Fruit fly (Drosophila melanogaster) whole organism, embryonic: ENCODE measurements around the gene Inx7.
A peak's percentile ranks its signal among the peaks of the same experiment; 100 is the strongest.

Experiments used
- Adf1 ChIP-seq: fragments of 200-800 bp; sonication (Bioruptor generic); IDR thresholded peaks from 2 replicates; pipeline ENCODE4 v1.3.6; 2022; ENCODE audit warnings: missing biosample characterization, missing genetic modification characterization
- C15 ChIP-seq: fragments of 200-800 bp; sonication (Bioruptor generic); IDR thresholded peaks from 3 replicates; pipeline ENCODE4 v1.3.6; 2022; ENCODE audit warnings: missing biosample characterization, missing genetic modification characterization
- CG10209 ChIP-seq: fragments of 200-800 bp; sonication (Bioruptor generic); optimal IDR thresholded peaks from 3 replicates; lab custom pipeline; 2017; ENCODE audit warnings: missing biosample characterization, mild to moderate bottlenecking, missing genetic modification characterization, missing genetic modification reagents
- CG10565 ChIP-seq: fragments of 200-800 bp; sonication (Bioruptor generic); optimal IDR thresholded peaks from 3 replicates; lab custom pipeline; 2016; ENCODE audit warnings: missing biosample characterization, mild to moderate bottlenecking, missing genetic modification characterization
- CG11093 ChIP-seq: fragments of 200-800 bp; sonication (Bioruptor generic); IDR thresholded peaks from 3 replicates; pipeline ENCODE4 v1.3.6; 2022; ENCODE audit warnings: missing biosample characterization, missing genetic modification characterization
- CG11560 ChIP-seq: fragments of 200-800 bp; sonication (Bioruptor generic); IDR thresholded peaks from 3 replicates; pipeline ENCODE4 v1.3.6; 2022; ENCODE audit warnings: missing biosample characterization, missing genetic modification characterization
- CG14050 ChIP-seq: fragments of 200-800 bp; sonication (Bioruptor generic); IDR thresholded peaks from 3 replicates; pipeline ENCODE4 v1.3.6; 2022; ENCODE audit warnings: missing biosample characterization, missing genetic modification characterization
- CG1529 ChIP-seq: fragments of 200-800 bp; sonication (Bioruptor generic); optimal IDR thresholded peaks from 3 replicates; lab custom pipeline; 2018; ENCODE audit warnings: missing biosample characterization, missing genetic modification characterization
- CG15479 ChIP-seq: fragments of 200-800 bp; sonication (Bioruptor generic); optimal IDR thresholded peaks from 3 replicates; lab custom pipeline; 2019; ENCODE audit warnings: missing biosample characterization, mild to moderate bottlenecking, missing genetic modification characterization, moderate library complexity
- CG1647 ChIP-seq: fragments of 200-800 bp; sonication (Bioruptor generic); optimal IDR thresholded peaks from 3 replicates; lab custom pipeline; 2016; ENCODE audit warnings: missing biosample characterization, missing genetic modification characterization
- CG17802 ChIP-seq: fragments of 200-800 bp; sonication (Bioruptor generic); optimal IDR thresholded peaks from 2 replicates; lab custom pipeline; 2018; ENCODE audit warnings: missing biosample characterization, mild to moderate bottlenecking, missing genetic modification characterization, moderate library complexity
- CG18262 ChIP-seq: fragments of 200-800 bp; optimal IDR thresholded peaks from 3 replicates; lab custom pipeline; 2019; ENCODE audit warnings: missing biosample characterization, mild to moderate bottlenecking, missing genetic modification characterization, moderate library complexity
- CG18599 ChIP-seq: fragments of 200-800 bp; sonication (Bioruptor generic); optimal IDR thresholded peaks from 3 replicates; lab custom pipeline; 2017; ENCODE audit warnings: missing biosample characterization, missing genetic modification characterization, mild to moderate bottlenecking, moderate library complexity, missing genetic modification reagents
- CG18764 ChIP-seq: fragments of 200-800 bp; sonication (Bioruptor generic); optimal IDR thresholded peaks from 3 replicates; lab custom pipeline; 2016; ENCODE audit warnings: missing biosample characterization, missing genetic modification characterization
- CG2120 ChIP-seq: fragments of 200-800 bp; sonication (Bioruptor generic); optimal IDR thresholded peaks from 3 replicates; lab custom pipeline; 2016; ENCODE audit warnings: missing biosample characterization, missing genetic modification characterization
- CG3065 ChIP-seq: fragments of 200-800 bp; sonication (Bioruptor generic); optimal IDR thresholded peaks from 2 replicates; lab custom pipeline; 2016; ENCODE audit warnings: missing biosample characterization, missing genetic modification characterization
- CG31224 ChIP-seq: fragments of 200-800 bp; sonication (Bioruptor generic); IDR thresholded peaks from 2 replicates; pipeline ENCODE4 v1.3.6; 2022; ENCODE audit warnings: missing biosample characterization, missing genetic modification characterization
- CG31365 ChIP-seq: fragments of 200-800 bp; sonication (Bioruptor generic); optimal IDR thresholded peaks from 2 replicates; lab custom pipeline; 2018; ENCODE audit warnings: missing biosample characterization, mild to moderate bottlenecking, missing genetic modification characterization
- CG33213 ChIP-seq: fragments of 200-800 bp; sonication (Bioruptor generic); optimal IDR thresholded peaks from 3 replicates; lab custom pipeline; 2016; ENCODE audit warnings: missing biosample characterization, missing genetic modification characterization
- CG3726 ChIP-seq: fragments of 200-800 bp; sonication (Bioruptor generic); IDR thresholded peaks from 3 replicates; pipeline ENCODE4, ENCODE4 v1.3.6; 2022; ENCODE audit warnings: missing biosample characterization, missing genetic modification characterization
- CG8359 ChIP-seq: fragments of 200-800 bp; sonication (Bioruptor generic); optimal IDR thresholded peaks from 2 replicates; lab custom pipeline; 2017; ENCODE audit warnings: missing biosample characterization, mild to moderate bottlenecking, missing genetic modification characterization, borderline replicate concordance
- Dp ChIP-seq: fragments of 200-800 bp; sonication (Bioruptor generic); optimal IDR thresholded peaks from 2 replicates; lab custom pipeline; 2018; ENCODE audit warnings: missing biosample characterization, mild to moderate bottlenecking, missing genetic modification characterization, moderate library complexity
- H2.0 ChIP-seq: fragments of 200-800 bp; sonication (Bioruptor generic); IDR thresholded peaks from 2 replicates; pipeline ENCODE4 v1.3.6; 2022; ENCODE audit warnings: missing biosample characterization, missing genetic modification characterization
- Hr39 ChIP-seq: fragments of >200 bp; optimal IDR thresholded peaks from 2 replicates; lab custom pipeline; 2017
- Hr51 ChIP-seq, 2 experiments: fragments of 200-800 bp; sonication (Bioruptor generic); optimal IDR thresholded peaks; 2 replicates in 1 of 2; 3 replicates in 1 of 2; lab custom pipeline; 2016 to 2018; ENCODE audit warnings: missing biosample characterization in 2 of 2, missing genetic modification characterization in 2 of 2, mild to moderate bottlenecking in 1 of 2, moderate library complexity in 1 of 2
- Mad ChIP-seq: fragments of 200-800 bp; sonication (Bioruptor generic); optimal IDR thresholded peaks from 2 replicates; lab custom pipeline; 2016; ENCODE audit warnings: missing biosample characterization, missing genetic modification characterization
- Med ChIP-seq: fragments of 200-800 bp; sonication (Bioruptor generic); peaks from one replicate; lab custom pipeline; 2016; ENCODE audit warnings: missing biosample characterization, missing genetic modification characterization, mild to moderate bottlenecking, inconsistent platforms, moderate library complexity
- Meics ChIP-seq: fragments of 200-800 bp; sonication (Bioruptor generic); optimal IDR thresholded peaks from 2 replicates; lab custom pipeline; 2017; ENCODE audit warnings: missing biosample characterization, mild to moderate bottlenecking, missing genetic modification characterization
- Ravus ChIP-seq: fragments of 200-800 bp; sonication (Bioruptor generic); IDR thresholded peaks from 2 replicates; pipeline ENCODE4 v1.3.6; 2022; ENCODE audit warnings: missing biosample characterization, missing genetic modification characterization
- TFAM ChIP-seq: fragments of 200-800 bp; sonication (Bioruptor generic); optimal IDR thresholded peaks from 2 replicates; lab custom pipeline; 2017; ENCODE audit warnings: missing biosample characterization, missing genetic modification characterization, inconsistent platforms
- Xrp1 ChIP-seq: fragments of 200-800 bp; sonication (Bioruptor generic); IDR thresholded peaks from 2 replicates; pipeline ENCODE4 v1.3.6; 2022; ENCODE audit warnings: missing biosample characterization, missing genetic modification characterization
- ato ChIP-seq: fragments of 200-800 bp; sonication (Bioruptor generic); IDR thresholded peaks from 2 replicates; pipeline ENCODE4 v1.3.6; 2022; ENCODE audit warnings: missing biosample characterization, missing genetic modification characterization; ENCODE audit not compliant: partially characterized antibody
- bcd ChIP-seq: fragments of 200-800 bp; sonication (Bioruptor generic); optimal IDR thresholded peaks from 2 replicates; lab custom pipeline; 2017; ENCODE audit warnings: missing biosample characterization, mild to moderate bottlenecking, missing genetic modification characterization
- bowl ChIP-seq: fragments of 200-800 bp; sonication (Bioruptor generic); IDR thresholded peaks from 2 replicates; pipeline ENCODE4 v1.3.6; 2022; ENCODE audit warnings: missing biosample characterization, missing genetic modification characterization
- chif ChIP-seq, 2 experiments: fragments of 200-800 bp; sonication (Bioruptor generic); optimal IDR thresholded peaks; 3 replicates each; lab custom pipeline; 2016; ENCODE audit warnings: missing biosample characterization in 2 of 2, missing genetic modification characterization in 2 of 2
- disco-r ChIP-seq: fragments of 200-800 bp; sonication (Bioruptor generic); optimal IDR thresholded peaks from 2 replicates; lab custom pipeline; 2016; ENCODE audit warnings: missing biosample characterization, missing genetic modification characterization
- dmrt99B ChIP-seq: fragments of 200-800 bp; sonication (Bioruptor generic); optimal IDR thresholded peaks from 2 replicates; lab custom pipeline; 2018; ENCODE audit warnings: missing biosample characterization, mild to moderate bottlenecking, missing genetic modification characterization, moderate library complexity
- exex ChIP-seq: fragments of 200-800 bp; sonication (Bioruptor generic); optimal IDR thresholded peaks from 4 replicates; lab custom pipeline; 2018; ENCODE audit warnings: missing biosample characterization, mild to moderate bottlenecking, missing genetic modification characterization, moderate library complexity
- gcm2 ChIP-seq: fragments of 200-800 bp; sonication (Bioruptor generic); optimal IDR thresholded peaks from 2 replicates; lab custom pipeline; 2016; ENCODE audit warnings: missing biosample characterization, missing genetic modification characterization
- gem ChIP-seq: fragments of 200-800 bp; sonication (Bioruptor generic); optimal IDR thresholded peaks from 2 replicates; lab custom pipeline; 2019; ENCODE audit warnings: missing biosample characterization, mild to moderate bottlenecking, missing genetic modification characterization, moderate library complexity
- jing ChIP-seq: fragments of 200-800 bp; sonication (Bioruptor generic); optimal IDR thresholded peaks from 2 replicates; lab custom pipeline; 2018; ENCODE audit warnings: missing biosample characterization, mild to moderate bottlenecking, missing genetic modification characterization
- jumu ChIP-seq: fragments of 200-800 bp; sonication (Bioruptor generic); optimal IDR thresholded peaks from 3 replicates; lab custom pipeline; 2016; ENCODE audit warnings: missing biosample characterization, missing genetic modification characterization
- lab ChIP-seq: fragments of 200-800 bp; sonication (Bioruptor generic); optimal IDR thresholded peaks from 3 replicates; lab custom pipeline; 2017; ENCODE audit warnings: missing biosample characterization, missing genetic modification characterization, mild to moderate bottlenecking, moderate library complexity, missing genetic modification reagents
- nerfin-2 ChIP-seq: fragments of 200-800 bp; sonication (Bioruptor generic); IDR thresholded peaks from 2 replicates; pipeline ENCODE4 v1.3.6; 2022; ENCODE audit warnings: missing biosample characterization, missing genetic modification characterization; ENCODE audit not compliant: partially characterized antibody
- pzg ChIP-seq: fragments of 200-800 bp; sonication (Bioruptor generic); optimal IDR thresholded peaks from 3 replicates; lab custom pipeline; 2018; ENCODE audit warnings: missing biosample characterization, mild to moderate bottlenecking, missing genetic modification characterization, moderate library complexity
- sr ChIP-seq: fragments of 200-800 bp; sonication (Bioruptor generic); IDR thresholded peaks from 3 replicates; pipeline ENCODE4 v1.3.6; 2022; ENCODE audit warnings: missing biosample characterization, missing genetic modification characterization
- tx ChIP-seq: fragments of 200-800 bp; sonication (Bioruptor generic); optimal IDR thresholded peaks from 2 replicates; lab custom pipeline; 2016; ENCODE audit warnings: missing biosample characterization, missing genetic modification characterization
- unpg ChIP-seq: fragments of 200-800 bp; sonication (Bioruptor generic); optimal IDR thresholded peaks from 3 replicates; lab custom pipeline; 2018; ENCODE audit warnings: missing biosample characterization, mild to moderate bottlenecking, missing genetic modification characterization, moderate library complexity
- zen2 ChIP-seq: fragments of 200-800 bp; sonication (Bioruptor generic); IDR thresholded peaks from 3 replicates; pipeline ENCODE4 v1.3.6; 2022; ENCODE audit warnings: missing biosample characterization, missing genetic modification characterization; ENCODE audit not compliant: partially characterized antibody

The Inx7 gene

DNA sequence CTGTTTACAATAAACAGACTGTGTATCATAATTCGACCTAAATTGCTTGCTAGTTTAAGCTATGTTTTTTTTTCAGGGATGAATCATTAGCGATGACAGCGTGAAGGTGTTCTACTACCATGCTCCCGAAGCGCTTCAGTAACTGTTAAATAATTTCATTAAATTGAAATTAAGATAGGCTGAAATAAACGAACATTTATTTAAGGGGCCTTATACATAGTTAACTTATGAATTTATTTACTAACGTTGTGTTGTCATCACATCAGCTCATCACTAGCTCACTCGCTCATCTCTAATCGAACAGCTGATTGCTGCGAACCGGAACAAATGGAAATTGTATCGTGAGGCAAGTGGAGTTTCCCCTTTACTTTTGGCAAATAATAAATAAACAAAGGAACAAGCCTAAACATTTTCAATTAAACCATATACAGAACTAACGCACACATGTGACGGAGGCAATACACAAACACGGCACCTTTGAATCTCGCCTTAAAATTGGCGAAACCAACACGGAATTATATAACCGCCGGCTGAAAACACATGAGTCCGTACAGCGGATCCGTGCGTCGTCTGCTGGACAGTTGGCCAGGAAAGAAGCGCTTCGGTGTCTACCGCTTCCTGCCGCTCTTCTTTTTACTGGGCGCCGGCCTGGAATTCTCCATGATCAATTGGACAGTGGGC is 17.8 kb upstream of the Inx7 start, which contains the start of the genes cm, sloth1 and sloth2 (continued):
- peak; percentile 82 for TF ChIP-seq jumu (GFP tag; lab: Kevin White, UChicago)
- peak; percentile 79 to 88 for TF ChIP-seq chif (GFP tag; optimal IDR thresholded peaks at IDR 0.05; lab: Kevin White, UChicago)
- TF ChIP-seq CG17802 (tag; lab: Kevin White, UChicago) = peak; percentile 50
- peak; percentile 65; the same call in 2 of the 3 replicates for TF ChIP-seq CG3726 (GFP tag; lab: Robert Waterston, UW)
- TF ChIP-seq exex (tag; lab: Kevin White, UChicago) = peak; percentile 44
- TF ChIP-seq Med = peak; percentile 98
- no peak for TF ChIP-seq CG10565
- TF ChIP-seq lab (GFP tag; lab: Kevin White, UChicago) = peak; percentile 85
- TF ChIP-seq Hr51 (GFP tag; optimal IDR thresholded peaks at IDR 0.05; lab: Kevin White, UChicago) = peak; percentile 83 to 93
- TF ChIP-seq ato (GFP tag; lab: Robert Waterston, UW) = no peak
- peak; percentile 87 for TF ChIP-seq unpg (GFP tag; lab: Kevin White, UChicago)
- peak; percentile 59 for TF ChIP-seq CG1647 (GFP tag; lab: Kevin White, UChicago)
- TF ChIP-seq Xrp1 = peak; percentile 91
- no peak for TF ChIP-seq Dp (GFP tag; lab: Kevin White, UChicago)
- TF ChIP-seq dmrt99B = peak; percentile 80
- peak; percentile 76 for TF ChIP-seq bcd (GFP tag; lab: Kevin White, UChicago)
- no peak for TF ChIP-seq sr (GFP tag; lab: Robert Waterston, UW)
- TF ChIP-seq pzg = peak; percentile 53
- TF ChIP-seq jing (GFP tag; lab: Kevin White, UChicago) = peak; percentile 70
- peak; percentile 69 for TF ChIP-seq nerfin-2 (GFP tag; lab: Robert Waterston, UW)
- TF ChIP-seq CG31224 (GFP tag; lab: Robert Waterston, UW) = peak; percentile 72
- peak; percentile 66 for TF ChIP-seq CG3065
- peak; percentile 95 for TF ChIP-seq CG2120
- no peak for TF ChIP-seq CG15479 (GFP tag; lab: Kevin White, UChicago)
- TF ChIP-seq zen2 (GFP tag; lab: Robert Waterston, UW) = peak; percentile 74; the same call in 1 of the 3 replicates
- TF ChIP-seq H2.0 (GFP tag; lab: Robert Waterston, UW) = peak; percentile 87
- TF ChIP-seq CG11093 (GFP tag; lab: Robert Waterston, UW) = peak; percentile 68; the same call in 2 of the 3 replicates
- TF ChIP-seq CG1529 (GFP tag; lab: Kevin White, UChicago) = peak; percentile 53
- no peak for TF ChIP-seq TFAM (GFP tag; lab: Kevin White, UChicago)
- TF ChIP-seq bowl (GFP tag; lab: Robert Waterston, UW) = no peak
- TF ChIP-seq tx (GFP tag; lab: Kevin White, UChicago) = peak; percentile 89
- TF ChIP-seq CG18262 = peak; percentile 74
- peak; percentile 58 for TF ChIP-seq disco-r
- peak; percentile 39 for TF ChIP-seq Adf1 (GFP tag; lab: Robert Waterston, UW)
- peak; percentile 70 for TF ChIP-seq Meics (GFP tag; lab: Kevin White, UChicago)
- peak; percentile 93 for TF ChIP-seq gem (tag; lab: Kevin White, UChicago)
- peak; percentile 69 for TF ChIP-seq CG18764
- peak; percentile 33 for TF ChIP-seq CG31365 (tag; lab: Kevin White, UChicago)
- peak; percentile 82 for TF ChIP-seq CG18599 (GFP tag; lab: Kevin White, UChicago)
- TF ChIP-seq Ravus (GFP tag; lab: Robert Waterston, UW) = no peak
- peak; percentile 52; the same call in 1 of the 3 replicates for TF ChIP-seq CG11560 (tag; lab: Robert Waterston, UW)
- TF ChIP-seq C15 (GFP tag; lab: Robert Waterston, UW) = no peak
- TF ChIP-seq gcm2 (GFP tag; lab: Kevin White, UChicago) = peak; percentile 75
- TF ChIP-seq Hr39 (lab: Kevin White, UChicago) = no peak
- peak; percentile 83 for TF ChIP-seq CG14050 (GFP tag; lab: Robert Waterston, UW)
- TF ChIP-seq Mad = peak; percentile 89
- TF ChIP-seq CG10209 (GFP tag; lab: Kevin White, UChicago) = peak; percentile 71
- peak; percentile 83 for TF ChIP-seq CG33213
- TF ChIP-seq CG8359 (GFP tag; lab: Kevin White, UChicago) = no peak
